Worm (Caenorhabditis elegans) whole organism, L4 larva: ENCODE measurements around the gene mks-2.

Experiments
- D1046.2 ChIP-seq: fragments of 200-800 bp; sonication (Bioruptor generic); IDR thresholded peaks from 2 replicates; pipeline ENCODE4 v1.3.6; 2022; ENCODE audit warnings: missing genetic modification characterization, missing compliant biosample characterization
- F26F4.8 ChIP-seq: fragments of 200-800 bp; sonication (Bioruptor generic); conservative IDR thresholded peaks from 2 replicates; pipeline ENCODE4 v1.3.6; 2022; ENCODE audit warnings: missing genetic modification characterization, missing compliant biosample characterization
- F37D6.2 ChIP-seq: sonication (generic microtip); optimal IDR thresholded peaks from 2 replicates; lab custom pipeline; 2016; ENCODE audit warnings: mild to moderate bottlenecking, missing genetic modification characterization, missing compliant biosample characterization
- F44E2.7 ChIP-seq: fragments of 200-800 bp; sonication (Bioruptor generic); IDR thresholded peaks from 2 replicates; pipeline ENCODE4 v2.1.2; 2022; ENCODE audit warnings: missing genetic modification characterization, missing compliant biosample characterization
- R02D3.7 ChIP-seq: fragments of 150-350 bp; sonication (generic microtip); optimal IDR thresholded peaks from 3 replicates; lab custom pipeline; 2014; ENCODE audit warnings: missing biosample characterization, missing genetic modification characterization
- T26A8.4 ChIP-seq: fragments of 200-800 bp; sonication (Bioruptor generic); IDR thresholded peaks from 2 replicates; pipeline ENCODE4 v1.3.6; 2022; ENCODE audit warnings: missing genetic modification characterization, missing compliant biosample characterization
- ZK337.2 ChIP-seq: fragments of 200-800 bp; sonication (Bioruptor generic); IDR thresholded peaks from 2 replicates; pipeline ENCODE4 v1.3.6; 2022; ENCODE audit warnings: missing genetic modification reagents, missing genetic modification characterization, missing compliant biosample characterization
- ZK546.5 ChIP-seq, 2 experiments: sonication (generic microtip); optimal IDR thresholded peaks; 2 replicates each; lab custom pipeline; 2017; ENCODE audit warnings: missing biosample characterization in 2 of 2, missing genetic modification characterization in 2 of 2
- aly-2 ChIP-seq: sonication (generic microtip); optimal IDR thresholded peaks from 2 replicates; lab custom pipeline; 2018; ENCODE audit warnings: missing biosample characterization, missing genetic modification characterization
- ama-1 ChIP-seq: fragments of 150-350 bp; optimal IDR thresholded peaks from 2 replicates; lab custom pipeline; 2014; ENCODE audit warnings: inconsistent platforms, mixed read lengths
- ceh-20 ChIP-seq: fragments of 200-800 bp; sonication (Bioruptor generic); IDR thresholded peaks from 2 replicates; pipeline ENCODE4 v1.3.6; 2022; ENCODE audit warnings: missing genetic modification reagents, missing genetic modification characterization, missing compliant biosample characterization
- ceh-62 ChIP-seq: sonication (generic microtip); optimal IDR thresholded peaks from 2 replicates; lab custom pipeline; 2017; ENCODE audit warnings: missing biosample characterization, missing genetic modification characterization
- cey-2 ChIP-seq: sonication (generic microtip); optimal IDR thresholded peaks from 3 replicates; lab custom pipeline; 2017; ENCODE audit warnings: missing genetic modification characterization, mild to moderate bottlenecking, missing compliant biosample characterization, antibody characterized with exemption, borderline replicate concordance; ENCODE audit not compliant: insufficient read depth
- daf-16 ChIP-seq, 3 experiments: sonication (generic microtip); optimal IDR thresholded peaks; 2 replicates each; lab custom pipeline; 2016 to 2017; ENCODE audit warnings: missing genetic modification characterization in 3 of 3, missing genetic modification reagents in 3 of 3, mild to moderate bottlenecking in 2 of 3, missing compliant biosample characterization in 2 of 3, missing biosample characterization in 1 of 3, moderate library complexity in 1 of 3
- dmd-6 ChIP-seq: fragments of 200-800 bp; sonication (Bioruptor generic); IDR thresholded peaks from 2 replicates; pipeline ENCODE4 v1.3.6; 2022; ENCODE audit warnings: missing genetic modification reagents, missing genetic modification characterization, missing compliant biosample characterization
- dmd-9 ChIP-seq: fragments of 200-800 bp; sonication (Bioruptor generic); IDR thresholded peaks from 2 replicates; pipeline ENCODE4 v1.3.6; 2022; ENCODE audit warnings: missing genetic modification reagents, missing genetic modification characterization, missing compliant biosample characterization
- fkh-10 ChIP-seq: fragments of 150-350 bp; optimal IDR thresholded peaks from 2 replicates; lab custom pipeline; 2014; ENCODE audit warnings: missing biosample characterization, missing genetic modification reagents, missing genetic modification characterization
- fos-1 ChIP-seq: fragments of 150-350 bp; optimal IDR thresholded peaks from 2 replicates; lab custom pipeline; 2014; ENCODE audit warnings: missing biosample characterization, missing genetic modification characterization
- hlh-11 ChIP-seq: fragments of 200-800 bp; sonication (Bioruptor generic); optimal IDR thresholded peaks from 2 replicates; lab custom pipeline; 2018; ENCODE audit warnings: mild to moderate bottlenecking, missing genetic modification characterization, missing compliant biosample characterization
- hlh-30 ChIP-seq: sonication (generic microtip); optimal IDR thresholded peaks from 2 replicates; lab custom pipeline; 2017; ENCODE audit warnings: antibody characterized with exemption, mild to moderate bottlenecking, missing genetic modification characterization, missing compliant biosample characterization; ENCODE audit not compliant: insufficient read depth
- lin-1 ChIP-seq: fragments of 200-800 bp; sonication (Bioruptor generic); IDR thresholded peaks from 2 replicates; pipeline ENCODE4 v1.3.6; 2022; ENCODE audit warnings: missing genetic modification reagents, missing genetic modification characterization, missing compliant biosample characterization
- lin-13 ChIP-seq: fragments of 150-350 bp; optimal IDR thresholded peaks from 2 replicates; lab custom pipeline; 2014; ENCODE audit warnings: missing biosample characterization, missing genetic modification reagents, missing genetic modification characterization
- lsy-2 ChIP-seq, 2 experiments: fragments of 150-350 bp in 1 of 2; sonication (generic microtip) in 1 of 2; optimal IDR thresholded peaks; 2 replicates each; lab custom pipeline; 2014 to 2017; ENCODE audit warnings: missing biosample characterization in 2 of 2, missing genetic modification characterization in 2 of 2
- madf-5 ChIP-seq, 2 experiments: fragments of 200-800 bp; sonication (Bioruptor generic); IDR thresholded peaks; 2 replicates each; pipeline ENCODE4 v1.3.6; 2022; ENCODE audit warnings: missing compliant biosample characterization in 2 of 2, missing genetic modification characterization in 2 of 2
- madf-9 ChIP-seq: fragments of 200-800 bp; sonication (Bioruptor generic); conservative IDR thresholded peaks from 2 replicates; pipeline ENCODE4 v1.3.6; 2022; ENCODE audit warnings: missing genetic modification reagents, missing genetic modification characterization, missing compliant biosample characterization
- nhr-10 ChIP-seq: fragments of 150-350 bp; optimal IDR thresholded peaks from 2 replicates; lab custom pipeline; 2014; ENCODE audit warnings: missing biosample characterization, missing genetic modification characterization
- nhr-11 ChIP-seq: fragments of 150-350 bp; optimal IDR thresholded peaks from 2 replicates; lab custom pipeline; 2014; ENCODE audit warnings: missing biosample characterization, missing genetic modification characterization
- nhr-25 ChIP-seq: sonication (generic microtip); optimal IDR thresholded peaks from 2 replicates; lab custom pipeline; 2017; ENCODE audit warnings: missing genetic modification characterization, mild to moderate bottlenecking, missing compliant biosample characterization, antibody characterized with exemption, moderate library complexity, borderline replicate concordance; ENCODE audit not compliant: insufficient read depth
- nhr-41 ChIP-seq: fragments of 200-800 bp; sonication (Bioruptor generic); IDR thresholded peaks from 2 replicates; pipeline ENCODE4 v1.3.6; 2022; ENCODE audit warnings: missing genetic modification reagents, missing genetic modification characterization, missing compliant biosample characterization
- pha-4 ChIP-seq, 2 experiments: fragments of 150-350 bp in 1 of 2; fragments of 200-800 bp in 1 of 2; sonication (Bioruptor generic) in 1 of 2; IDR thresholded peaks in 1 of 2; optimal IDR thresholded peaks in 1 of 2; 2 replicates each; pipeline versions ENCODE4 v1.3.6 to Lab custom; 2014 to 2022; ENCODE audit warnings: missing genetic modification characterization in 2 of 2, missing genetic modification reagents in 2 of 2, missing biosample characterization in 1 of 2, missing compliant biosample characterization in 1 of 2
- rbr-2 ChIP-seq: sonication (generic microtip); optimal IDR thresholded peaks from 2 replicates; lab custom pipeline; 2016; ENCODE audit warnings: missing genotype, missing genetic modification characterization, missing compliant biosample characterization
- saeg-2 ChIP-seq: fragments of 200-800 bp; sonication (Bioruptor generic); IDR thresholded peaks from 2 replicates; pipeline ENCODE4 v1.3.6; 2022; ENCODE audit warnings: missing genetic modification reagents, missing genetic modification characterization, missing compliant biosample characterization
- unc-39 ChIP-seq: sonication (generic microtip); optimal IDR thresholded peaks from 2 replicates; lab custom pipeline; 2017; ENCODE audit warnings: missing biosample characterization, missing genetic modification characterization
- unc-62 ChIP-seq, 3 experiments: fragments of 150-350 bp in 1 of 3; sonication (generic microtip); optimal IDR thresholded peaks in 2 of 3; peaks in 1 of 3; 1 replicate in 1 of 3; 2 replicates in 2 of 3; lab custom pipeline; 2014 to 2017; ENCODE audit warnings: missing biosample characterization in 3 of 3, missing genetic modification characterization in 3 of 3, missing genetic modification reagents in 3 of 3, missing genotype in 1 of 3
- zfp-2 ChIP-seq: sonication (generic microtip); optimal IDR thresholded peaks from 2 replicates; lab custom pipeline; 2016; ENCODE audit warnings: mild to moderate bottlenecking, missing genetic modification characterization, missing compliant biosample characterization
- zip-11 ChIP-seq: fragments of 200-800 bp; sonication (Bioruptor generic); IDR thresholded peaks from 2 replicates; pipeline ENCODE4 v1.3.6; 2022; ENCODE audit warnings: missing genetic modification characterization, missing compliant biosample characterization

mks-2 gene

ce11 chrII:6191293-6191692 lies 28.0 kb downstream of the mks-2 start, which contains the start of gene fkh-8:
Gene fkh-8, minus strand, starts transcription at chrII:6191393.
- no peak for TF ChIP-seq zip-11 (GFP tag; lab: Robert Waterston, UW)
- no peak for TF ChIP-seq rbr-2 (tag; lab: Kevin White, UChicago)
- no peak for TF ChIP-seq ama-1 (lab: Kevin White, UChicago)
- no peak for TF ChIP-seq ceh-20 (GFP tag; lab: Robert Waterston, UW)
- no peak for TF ChIP-seq ZK337.2
- TF ChIP-seq F44E2.7 (GFP tag; lab: Robert Waterston, UW): no peak
- no peak for TF ChIP-seq unc-39 (tag; lab: Kevin White, UChicago)

- TF ChIP-seq daf-16 (GFP tag; optimal IDR thresholded peaks at IDR 0.05; lab: Kevin White, UChicago): no peak
- no peak for TF ChIP-seq daf-16 (tag; optimal IDR thresholded peaks at IDR 0.05; lab: Kevin White, UChicago)
- no peak for TF ChIP-seq T26A8.4
- no peak for TF ChIP-seq F37D6.2 (tag; lab: Kevin White, UChicago)
- no peak for TF ChIP-seq ceh-62
- TF ChIP-seq saeg-2: no peak
- TF ChIP-seq fos-1 (tag; lab: Kevin White, UChicago): no peak
- TF ChIP-seq R02D3.7 (tag; lab: Kevin White, UChicago): no peak
- TF ChIP-seq hlh-11 (tag; lab: Kevin White, UChicago): no peak
- no peak for TF ChIP-seq nhr-10 (tag; lab: Kevin White, UChicago)
- no peak for TF ChIP-seq ZK337.2
- no peak for TF ChIP-seq nhr-41 (GFP tag; lab: Robert Waterston, UW)
- no peak for TF ChIP-seq ZK546.5 (tag; optimal IDR thresholded peaks at IDR 0.05; lab: Kevin White, UChicago)
- TF ChIP-seq zfp-2 (tag; lab: Kevin White, UChicago): no peak
- TF ChIP-seq cey-2 (tag; lab: Kevin White, UChicago): no peak
- no peak for TF ChIP-seq ceh-20 (GFP tag; lab: Robert Waterston, UW)
- TF ChIP-seq rbr-2 (tag; lab: Kevin White, UChicago): no peak
- TF ChIP-seq dmd-9: no peak
- TF ChIP-seq lin-1: no peak
- TF ChIP-seq D1046.2: no peak
- TF ChIP-seq, all 104 proteins: peak for 0
Measured at ce11 chrII:6190770-6191169, 28.5 kb downstream of the mks-2 start.

ce11 chrII:6181337-6181736 lies 37.9 kb downstream of the mks-2 start:
- TF ChIP-seq daf-16 (GFP tag; optimal IDR thresholded peaks at IDR 0.05; lab: Kevin White, UChicago) (peak in 1 of 2 experiments; percentile 23), daf-16 (tag; optimal IDR thresholded peaks at IDR 0.05; lab: Kevin White, UChicago) (no peak), F26F4.8 (no peak), aly-2 (tag; lab: Kevin White, UChicago) (no peak), hlh-30 (peak; percentile 47), hlh-11 (tag; lab: Kevin White, UChicago) (peak; percentile 2), nhr-11 (tag; lab: Kevin White, UChicago) (peak; percentile 51)

- no peak for TF ChIP-seq madf-5 (GFP tag; IDR thresholded peaks at IDR 0.05; lab: Robert Waterston, UW)
- no peak for TF ChIP-seq ceh-20 (GFP tag; lab: Robert Waterston, UW)
- no peak for TF ChIP-seq unc-62 (GFP tag; optimal IDR thresholded peaks at IDR 0.05 in 1 of 2; lab: Kevin White, UChicago)
- TF ChIP-seq unc-62 (tag; optimal IDR thresholded peaks at IDR 0.05; lab: Kevin White, UChicago): no peak
- peak; percentile 59 for TF ChIP-seq dmd-6
- no peak for TF ChIP-seq nhr-25 (tag; lab: Kevin White, UChicago)
- TF ChIP-seq ZK337.2: no peak
- no peak for TF ChIP-seq F37D6.2 (tag; lab: Kevin White, UChicago)
Measured at ce11 chrII:6180552-6180951, 38.7 kb downstream of the mks-2 start.

ce11 chrII:6179531-6179930 lies 39.7 kb downstream of the mks-2 start, which contains the start of gene F40H3.1:
Gene F40H3.1, plus strand, starts transcription at chrII:6179831.
- TF ChIP-seq nhr-41 (GFP tag; lab: Robert Waterston, UW) (no peak), lsy-2 (tag; optimal IDR thresholded peaks at IDR 0.05; lab: Kevin White, UChicago) (no peak), pha-4 (GFP tag; IDR thresholded peaks at IDR 0.05; lab: Robert Waterston, UW) (no peak), pha-4 (tag; optimal IDR thresholded peaks at IDR 0.05; lab: Kevin White, UChicago) (no peak), madf-9 (no peak), ama-1 (lab: Kevin White, UChicago) (no peak), zip-11 (GFP tag; lab: Robert Waterston, UW) (no peak), fkh-10 (GFP tag; lab: Kevin White, UChicago) (no peak), F37D6.2 (tag; lab: Kevin White, UChicago) (no peak), lin-13 (no peak), unc-39 (tag; lab: Kevin White, UChicago) (no peak)
